Worm (Caenorhabditis elegans) whole organism, L2 larva: ENCODE data around the gene msp-142.

Source experiments
- C34F6.9 ChIP-seq: fragments of 150-350 bp; optimal IDR thresholded peaks from 2 replicates; lab custom pipeline; 2014; ENCODE audit warnings: missing biosample characterization, missing genetic modification characterization
- F13H6.1 ChIP-seq: sonication (generic microtip); optimal IDR thresholded peaks from 2 replicates; lab custom pipeline; 2016; ENCODE audit warnings: missing genetic modification characterization, missing compliant biosample characterization
- R02D3.7 ChIP-seq: fragments of 150-350 bp; optimal IDR thresholded peaks from 2 replicates; lab custom pipeline; 2014; ENCODE audit warnings: missing biosample characterization, missing genetic modification characterization
- Y55F3AM.14 ChIP-seq: fragments of 200-800 bp; sonication (Bioruptor generic); optimal IDR thresholded peaks from 2 replicates; lab custom pipeline; 2018; ENCODE audit warnings: mild to moderate bottlenecking, missing genetic modification characterization, missing compliant biosample characterization
- ZK546.5 ChIP-seq: sonication (generic microtip); optimal IDR thresholded peaks from 2 replicates; lab custom pipeline; 2017; ENCODE audit warnings: missing biosample characterization, missing genetic modification characterization
- alr-1 ChIP-seq: fragments of 150-350 bp; optimal IDR thresholded peaks from 2 replicates; lab custom pipeline; 2014; ENCODE audit warnings: missing biosample characterization, missing genetic modification characterization
- ama-1 ChIP-seq: fragments of 150-350 bp; optimal IDR thresholded peaks from 2 replicates; lab custom pipeline; 2018; ENCODE audit warnings: inconsistent platforms
- blmp-1 ChIP-seq: sonication (generic microtip); optimal IDR thresholded peaks from 2 replicates; lab custom pipeline; 2017; ENCODE audit warnings: missing genetic modification characterization, mild to moderate bottlenecking, missing compliant biosample characterization, antibody characterized with exemption, moderate library complexity; ENCODE audit not compliant: insufficient read depth
- ceh-82 ChIP-seq: fragments of 150-350 bp; optimal IDR thresholded peaks from 2 replicates; lab custom pipeline; 2014; ENCODE audit warnings: missing biosample characterization, missing genetic modification characterization
- crh-2 ChIP-seq: sonication (generic microtip); optimal IDR thresholded peaks from 2 replicates; lab custom pipeline; 2017; ENCODE audit warnings: missing biosample characterization, missing genetic modification characterization
- dmd-4 ChIP-seq: sonication (generic microtip); optimal IDR thresholded peaks from 2 replicates; lab custom pipeline; 2017; ENCODE audit warnings: missing biosample characterization, missing genetic modification characterization
- elt-1 ChIP-seq: fragments of 150-350 bp; optimal IDR thresholded peaks from 2 replicates; lab custom pipeline; 2014; ENCODE audit warnings: missing biosample characterization, missing genetic modification characterization
- fos-1 ChIP-seq: fragments of 150-350 bp; optimal IDR thresholded peaks from 2 replicates; lab custom pipeline; 2014; ENCODE audit warnings: missing biosample characterization, missing genetic modification characterization
- gmeb-1 ChIP-seq: fragments of 150-350 bp; optimal IDR thresholded peaks from 2 replicates; lab custom pipeline; 2014; ENCODE audit warnings: missing biosample characterization, missing genetic modification characterization
- lin-11 ChIP-seq: fragments of 150-350 bp; sonication (generic microtip); optimal IDR thresholded peaks from 2 replicates; lab custom pipeline; 2014; ENCODE audit warnings: missing biosample characterization, missing genetic modification characterization, inconsistent platforms, mixed read lengths
- lin-13 ChIP-seq: fragments of 150-350 bp; optimal IDR thresholded peaks from 2 replicates; lab custom pipeline; 2014; ENCODE audit warnings: missing biosample characterization, missing genetic modification reagents, missing genetic modification characterization
- lin-39 ChIP-seq: fragments of 150-350 bp; optimal IDR thresholded peaks from 2 replicates; lab custom pipeline; 2014; ENCODE audit warnings: missing biosample characterization, missing genetic modification reagents, missing genetic modification characterization
- lsy-2 ChIP-seq, 2 experiments: fragments of 150-350 bp in 1 of 2; sonication (generic microtip) in 1 of 2; optimal IDR thresholded peaks; 2 replicates each; lab custom pipeline; 2014 to 2017; ENCODE audit warnings: missing biosample characterization in 2 of 2, missing genetic modification characterization in 2 of 2
- mab-5 ChIP-seq: fragments of 150-350 bp; optimal IDR thresholded peaks from 2 replicates; lab custom pipeline; 2014; ENCODE audit warnings: missing biosample characterization, missing genetic modification characterization
- mbf-1 ChIP-seq: sonication (generic microtip); optimal IDR thresholded peaks from 2 replicates; lab custom pipeline; 2017; ENCODE audit warnings: missing biosample characterization, missing genetic modification characterization
- mdl-1 ChIP-seq, 2 experiments: fragments of 150-350 bp in 1 of 2; sonication (generic microtip) in 1 of 2; optimal IDR thresholded peaks; 2 replicates each; lab custom pipeline; 2017; ENCODE audit warnings: missing biosample characterization in 2 of 2, missing genetic modification characterization in 2 of 2
- nhr-12 ChIP-seq: fragments of 150-350 bp; optimal IDR thresholded peaks from 2 replicates; lab custom pipeline; 2014; ENCODE audit warnings: missing biosample characterization, missing genetic modification characterization
- nhr-129 ChIP-seq: fragments of 150-350 bp; optimal IDR thresholded peaks from 2 replicates; lab custom pipeline; 2014; ENCODE audit warnings: missing biosample characterization, missing genetic modification characterization
- nhr-21 ChIP-seq: fragments of 150-350 bp; optimal IDR thresholded peaks from 2 replicates; lab custom pipeline; 2014; ENCODE audit warnings: missing biosample characterization, missing genetic modification characterization
- nhr-23 ChIP-seq: fragments of 150-350 bp; optimal IDR thresholded peaks from 2 replicates; lab custom pipeline; 2014; ENCODE audit warnings: missing biosample characterization, missing genetic modification reagents, missing genetic modification characterization
- nhr-237 ChIP-seq: fragments of 150-350 bp; optimal IDR thresholded peaks from 2 replicates; lab custom pipeline; 2014; ENCODE audit warnings: missing biosample characterization, missing genetic modification characterization
- nhr-6 ChIP-seq: fragments of 150-350 bp; optimal IDR thresholded peaks from 2 replicates; lab custom pipeline; 2014; ENCODE audit warnings: missing biosample characterization, missing genetic modification characterization
- sem-4 ChIP-seq: fragments of 150-350 bp; optimal IDR thresholded peaks from 2 replicates; lab custom pipeline; 2014; ENCODE audit warnings: missing biosample characterization, missing genetic modification reagents, missing genetic modification characterization
- skn-1 ChIP-seq: sonication (generic microtip); optimal IDR thresholded peaks from 2 replicates; lab custom pipeline; 2017; ENCODE audit warnings: missing biosample characterization, missing genetic modification characterization
- sma-3 ChIP-seq: sonication (generic microtip); optimal IDR thresholded peaks from 2 replicates; lab custom pipeline; 2016; ENCODE audit warnings: missing genetic modification reagents, missing genetic modification characterization, missing compliant biosample characterization
- sma-9 ChIP-seq, 2 experiments: fragments of 150-350 bp in 1 of 2; sonication (generic microtip) in 1 of 2; optimal IDR thresholded peaks; 2 replicates each; lab custom pipeline; 2014 to 2016; ENCODE audit warnings: missing genetic modification characterization in 2 of 2, mild to moderate bottlenecking in 1 of 2, missing biosample characterization in 1 of 2, missing compliant biosample characterization in 1 of 2, missing genetic modification reagents in 1 of 2, moderate library complexity in 1 of 2
- snpc-4 ChIP-seq: fragments of 150-350 bp; optimal IDR thresholded peaks from 2 replicates; lab custom pipeline; 2014; ENCODE audit warnings: missing biosample characterization, missing genetic modification characterization
- unc-39 ChIP-seq: fragments of 150-350 bp; optimal IDR thresholded peaks from 2 replicates; lab custom pipeline; 2014; ENCODE audit warnings: missing biosample characterization, missing genetic modification characterization
- unc-55 ChIP-seq: fragments of 150-350 bp; sonication (generic microtip); optimal IDR thresholded peaks from 3 replicates; lab custom pipeline; 2014; ENCODE audit warnings: missing biosample characterization, missing genetic modification reagents, missing genetic modification characterization
- zag-1 ChIP-seq: fragments of 150-350 bp; optimal IDR thresholded peaks from 2 replicates; lab custom pipeline; 2014; ENCODE audit warnings: missing biosample characterization, missing genetic modification characterization
- ztf-1 ChIP-seq: fragments of 200-800 bp; sonication (Bioruptor generic); conservative IDR thresholded peaks from 2 replicates; pipeline ENCODE4 v1.3.6; 2022; ENCODE audit warnings: missing genetic modification characterization, missing compliant biosample characterization
- ztf-11 ChIP-seq: sonication (generic microtip); optimal IDR thresholded peaks from 2 replicates; lab custom pipeline; 2017; ENCODE audit warnings: missing biosample characterization, missing genetic modification characterization
- ztf-4 ChIP-seq: fragments of 150-350 bp; optimal IDR thresholded peaks from 2 replicates; lab custom pipeline; 2014; ENCODE audit warnings: missing biosample characterization, missing genetic modification characterization

Gene msp-142

DNA sequence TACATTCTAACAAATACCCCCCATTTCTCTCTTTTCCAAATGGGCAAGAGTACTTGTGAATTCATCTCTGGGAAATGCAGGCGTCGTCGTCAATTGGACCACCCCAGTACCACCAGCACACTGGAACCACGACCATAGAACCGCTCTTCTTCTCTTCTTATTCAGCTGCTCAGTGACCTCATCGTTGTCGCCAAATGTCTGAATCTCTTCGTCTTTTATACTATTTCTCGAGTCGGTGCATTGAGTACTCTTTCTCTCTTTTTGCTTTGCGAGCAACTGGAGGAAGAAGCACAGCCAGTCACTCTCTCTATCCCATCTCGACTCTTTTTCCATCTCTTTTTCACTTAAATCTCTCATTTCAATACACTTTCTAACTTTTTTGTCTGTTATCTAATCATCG, 17.9 kb upstream of the msp-142 start (continued):
- TF ChIP-seq fos-1 (peak; percentile 1), nhr-129 (tag; lab: Kevin White, UChicago) (peak; percentile 56), ztf-4 (no peak), nhr-21 (tag; lab: Kevin White, UChicago) (no peak), sma-3 (GFP tag; lab: Kevin White, UChicago) (no peak), R02D3.7 (tag; lab: Kevin White, UChicago) (no peak)
- TF ChIP-seq, all 48 proteins: peak for 8

- TF ChIP-seq crh-2 (peak; percentile 63), nhr-21 (tag; lab: Kevin White, UChicago) (peak; percentile 65), ZK546.5 (tag; lab: Kevin White, UChicago) (no peak), sem-4 (tag; lab: Kevin White, UChicago) (peak; percentile 26), unc-55 (GFP tag; lab: Kevin White, UChicago) (peak; percentile 10), nhr-129 (tag; lab: Kevin White, UChicago) (peak; percentile 59), fos-1 (peak; percentile 29), ceh-82 (no peak), ztf-1 (GFP tag; lab: Robert Waterston, UW) (no peak), lin-11 (tag; lab: Kevin White, UChicago) (peak; percentile 48), lin-13 (GFP tag; lab: Kevin White, UChicago) (peak; percentile 70), lsy-2 (tag; optimal IDR thresholded peaks at IDR 0.05; lab: Kevin White, UChicago) (peak; percentile 28 to 50), skn-1 (tag; lab: Kevin White, UChicago) (no peak), C34F6.9 (peak; percentile 21), Y55F3AM.14 (GFP tag; lab: Kevin White, UChicago) (peak; percentile 70), sma-9 (GFP tag; optimal IDR thresholded peaks at IDR 0.05; lab: Kevin White, UChicago) (peak; percentile 62), sma-9 (tag; optimal IDR thresholded peaks at IDR 0.05; lab: Kevin White, UChicago) (no peak), sma-3 (GFP tag; lab: Kevin White, UChicago) (peak; percentile 63), mab-5 (tag; lab: Kevin White, UChicago) (no peak), mdl-1 (tag; optimal IDR thresholded peaks at IDR 0.05; lab: Kevin White, UChicago) (no peak), F13H6.1 (tag; lab: Kevin White, UChicago) (peak; percentile 68)
- TF ChIP-seq, all 48 proteins: peak for 14
Observed at ce11 chrII:5781935-5782921, 15.5 kb upstream of the msp-142 start, which contains the start of gene K05F1.6. TSS of gene K05F1.6 (plus strand) at chrII:5782520.

ce11 chrII:5785504-5785903, 12.2 kb upstream of the msp-142 start:
- no peak for TF ChIP-seq blmp-1
- no peak for TF ChIP-seq sma-9 (GFP tag; optimal IDR thresholded peaks at IDR 0.05; lab: Kevin White, UChicago)
- no peak for TF ChIP-seq sma-9 (tag; optimal IDR thresholded peaks at IDR 0.05; lab: Kevin White, UChicago)
- TF ChIP-seq nhr-12 (tag; lab: Kevin White, UChicago) = no peak
- TF ChIP-seq nhr-237 (tag; lab: Kevin White, UChicago) = no peak
- no peak for TF ChIP-seq mdl-1 (tag; optimal IDR thresholded peaks at IDR 0.05; lab: Kevin White, UChicago)
- no peak for TF ChIP-seq nhr-23 (tag; lab: Kevin White, UChicago)
- TF ChIP-seq nhr-21 (tag; lab: Kevin White, UChicago) = no peak
- no peak for TF ChIP-seq ztf-11
- TF ChIP-seq unc-55 (GFP tag; lab: Kevin White, UChicago) = no peak
- TF ChIP-seq zag-1 (tag; lab: Kevin White, UChicago) = no peak
- no peak for TF ChIP-seq alr-1 (tag; lab: Kevin White, UChicago)
- TF ChIP-seq unc-39 = no peak
- TF ChIP-seq elt-1 (tag; lab: Kevin White, UChicago) = no peak
- TF ChIP-seq ama-1 (lab: Kevin White, UChicago) = no peak
- TF ChIP-seq lsy-2 (tag; optimal IDR thresholded peaks at IDR 0.05; lab: Kevin White, UChicago) = no peak
- no peak for TF ChIP-seq R02D3.7 (tag; lab: Kevin White, UChicago)
- TF ChIP-seq F13H6.1 (tag; lab: Kevin White, UChicago) = no peak
- TF ChIP-seq gmeb-1 = no peak

- TF ChIP-seq snpc-4 = no peak
- TF ChIP-seq unc-39 = no peak
- TF ChIP-seq ztf-4 = no peak
- no peak for TF ChIP-seq gmeb-1
- no peak for TF ChIP-seq lin-11 (tag; lab: Kevin White, UChicago)
- TF ChIP-seq lsy-2 (tag; optimal IDR thresholded peaks at IDR 0.05; lab: Kevin White, UChicago) = no peak
- TF ChIP-seq sma-3 (GFP tag; lab: Kevin White, UChicago) = no peak
- no peak for TF ChIP-seq nhr-237 (tag; lab: Kevin White, UChicago)
- TF ChIP-seq mbf-1 = no peak
- no peak for TF ChIP-seq nhr-23 (tag; lab: Kevin White, UChicago)
- no peak for TF ChIP-seq lin-39 (tag; lab: Kevin White, UChicago)
- no peak for TF ChIP-seq sma-9 (GFP tag; optimal IDR thresholded peaks at IDR 0.05; lab: Kevin White, UChicago)
- TF ChIP-seq sma-9 (tag; optimal IDR thresholded peaks at IDR 0.05; lab: Kevin White, UChicago) = no peak
- no peak for TF ChIP-seq blmp-1
- no peak for TF ChIP-seq dmd-4 (tag; lab: Kevin White, UChicago)
- no peak for TF ChIP-seq nhr-6 (tag; lab: Kevin White, UChicago)
- TF ChIP-seq Y55F3AM.14 (GFP tag; lab: Kevin White, UChicago) = no peak
- TF ChIP-seq mab-5 (tag; lab: Kevin White, UChicago) = no peak
- TF ChIP-seq sem-4 (tag; lab: Kevin White, UChicago) = no peak
Observed at ce11 chrII:5788815-5789214, 8.9 kb upstream of the msp-142 start, which contains the start of gene K05F1.13. TSS of gene K05F1.13 (plus strand) at chrII:5789115.
